Worm (Caenorhabditis elegans) whole organism, young adult: ENCODE results near the gene dlc-1.

ENCODE experiments used
- F37B4.10 ChIP-seq: fragments of 200-800 bp; sonication (Bioruptor generic); IDR thresholded peaks from 2 replicates; pipeline ENCODE4 v1.3.6; 2022; ENCODE audit warnings: missing genetic modification characterization, missing compliant biosample characterization
- T26A5.8 ChIP-seq: sonication (generic microtip); optimal IDR thresholded peaks from 2 replicates; lab custom pipeline; 2016; ENCODE audit warnings: missing genetic modification characterization, missing compliant biosample characterization
- ama-1 ChIP-seq, 3 experiments: fragments of 150-350 bp in 1 of 3; sonication (generic microtip) in 2 of 3; optimal IDR thresholded peaks; 2 replicates each; lab custom pipeline; 2014 to 2018; ENCODE audit warnings: missing biosample characterization in 2 of 3, missing genetic modification characterization in 2 of 3, missing genetic modification reagents in 2 of 3
- ccch-3 ChIP-seq: fragments of 200-800 bp; sonication (Bioruptor generic); optimal IDR thresholded peaks from 2 replicates; lab custom pipeline; 2018; ENCODE audit warnings: mild to moderate bottlenecking, missing genetic modification characterization, missing compliant biosample characterization
- egrh-3 ChIP-seq: fragments of 200-800 bp; sonication (Bioruptor generic); IDR thresholded peaks from 2 replicates; pipeline ENCODE4 v1.3.6; 2022; ENCODE audit warnings: missing genetic modification reagents, missing genetic modification characterization, missing compliant biosample characterization
- gei-17 ChIP-seq: fragments of 200-800 bp; sonication (Bioruptor generic); optimal IDR thresholded peaks from 2 replicates; lab custom pipeline; 2018; ENCODE audit warnings: mild to moderate bottlenecking, missing genetic modification characterization, missing compliant biosample characterization
- sptf-2 ChIP-seq: fragments of 200-800 bp; sonication (Bioruptor generic); optimal IDR thresholded peaks from 2 replicates; lab custom pipeline; 2018; ENCODE audit warnings: mild to moderate bottlenecking, missing genetic modification characterization, missing compliant biosample characterization
- zim-3 ChIP-seq: sonication (generic microtip); optimal IDR thresholded peaks from 2 replicates; lab custom pipeline; 2017; ENCODE audit warnings: mild to moderate bottlenecking, missing genetic modification characterization, moderate library complexity, missing compliant biosample characterization

- TF ChIP-seq egrh-3 (GFP tag; lab: Robert Waterston, UW) (no peak), ama-1 (optimal IDR thresholded peaks at IDR 0.05; lab: Kevin White, UChicago) (no peak), ama-1 (GFP tag; optimal IDR thresholded peaks at IDR 0.05; lab: Kevin White, UChicago) (no peak), gei-17 (no peak), F37B4.10 (GFP tag; lab: Robert Waterston, UW) (no peak), ccch-3 (GFP tag; lab: Kevin White, UChicago) (no peak), T26A5.8 (no peak), sptf-2 (GFP tag; lab: Kevin White, UChicago) (no peak), zim-3 (no peak)
These were observed 45.3 kb downstream of the dlc-1 start for ce11 chrIII:6418254-6418653.
